Worm (Caenorhabditis elegans): ENCODE measurements around the gene grd-6.

DNA sequence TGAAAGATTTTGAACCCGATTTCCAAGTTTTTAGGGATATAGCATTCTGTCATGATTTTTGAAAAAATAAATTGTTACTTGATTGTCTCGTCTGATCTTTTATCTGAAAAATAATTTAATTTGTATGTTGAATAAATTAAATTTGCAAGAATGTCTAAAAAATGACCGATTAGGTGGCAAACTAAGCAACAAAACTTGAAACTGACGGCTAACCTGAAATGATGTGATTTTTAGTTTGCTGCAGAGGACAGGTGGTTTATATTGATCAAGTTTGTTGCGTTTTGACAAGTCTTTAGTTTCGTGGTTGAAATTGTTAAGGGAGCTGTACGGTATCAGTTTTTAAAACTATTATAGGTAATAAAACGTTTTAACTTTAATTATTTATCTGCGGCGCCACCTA is 35.8 kb downstream of the grd-6 start, which contains the start of gene F07C3.16:
- TF ChIP-seq snpc-4 (tag; optimal IDR thresholded peaks at IDR 0.05) = no peak
- TF ChIP-seq peb-1 (tag; optimal IDR thresholded peaks at IDR 0.05) = no peak
- TF ChIP-seq zag-1 (tag; optimal IDR thresholded peaks at IDR 0.05) = no peak
- no peak for TF ChIP-seq lsy-2 (tag; optimal IDR thresholded peaks at IDR 0.05)
- no peak for TF ChIP-seq ztf-11 (tag; optimal IDR thresholded peaks at IDR 0.05)
- no peak for TF ChIP-seq unc-62 (GFP tag; optimal IDR thresholded peaks at IDR 0.05)
- no peak for TF ChIP-seq nhr-23 (tag; optimal IDR thresholded peaks at IDR 0.05)

Measured in whole organism, L2 larva.